Worm (Caenorhabditis elegans) whole organism, L2 larva: Measurements from ENCODE around the gene nhr-168.

Experiments
- C34F6.9 ChIP-seq: fragments of 150-350 bp; optimal IDR thresholded peaks from 2 replicates; lab custom pipeline; 2014; ENCODE audit warnings: missing biosample characterization, missing genetic modification characterization
- F13H6.1 ChIP-seq: sonication (generic microtip); optimal IDR thresholded peaks from 2 replicates; lab custom pipeline; 2016; ENCODE audit warnings: missing genetic modification characterization, missing compliant biosample characterization
- R02D3.7 ChIP-seq: fragments of 150-350 bp; optimal IDR thresholded peaks from 2 replicates; lab custom pipeline; 2014; ENCODE audit warnings: missing biosample characterization, missing genetic modification characterization
- Y55F3AM.14 ChIP-seq: fragments of 200-800 bp; sonication (Bioruptor generic); optimal IDR thresholded peaks from 2 replicates; lab custom pipeline; 2018; ENCODE audit warnings: mild to moderate bottlenecking, missing genetic modification characterization, missing compliant biosample characterization
- ZK546.5 ChIP-seq: sonication (generic microtip); optimal IDR thresholded peaks from 2 replicates; lab custom pipeline; 2017; ENCODE audit warnings: missing biosample characterization, missing genetic modification characterization
- alr-1 ChIP-seq: fragments of 150-350 bp; optimal IDR thresholded peaks from 2 replicates; lab custom pipeline; 2014; ENCODE audit warnings: missing biosample characterization, missing genetic modification characterization
- aly-2 ChIP-seq: fragments of 150-350 bp; optimal IDR thresholded peaks from 2 replicates; lab custom pipeline; 2014; ENCODE audit warnings: missing biosample characterization, missing genetic modification characterization
- blmp-1 ChIP-seq: sonication (generic microtip); optimal IDR thresholded peaks from 2 replicates; lab custom pipeline; 2017; ENCODE audit warnings: missing genetic modification characterization, mild to moderate bottlenecking, missing compliant biosample characterization, antibody characterized with exemption, moderate library complexity; ENCODE audit not compliant: insufficient read depth
- ceh-16 ChIP-seq: fragments of 150-350 bp; optimal IDR thresholded peaks from 2 replicates; lab custom pipeline; 2014; ENCODE audit warnings: missing biosample characterization, missing genetic modification characterization
- ceh-82 ChIP-seq: fragments of 150-350 bp; optimal IDR thresholded peaks from 2 replicates; lab custom pipeline; 2014; ENCODE audit warnings: missing biosample characterization, missing genetic modification characterization
- crh-2 ChIP-seq: sonication (generic microtip); optimal IDR thresholded peaks from 2 replicates; lab custom pipeline; 2017; ENCODE audit warnings: missing biosample characterization, missing genetic modification characterization
- dmd-4 ChIP-seq: sonication (generic microtip); optimal IDR thresholded peaks from 2 replicates; lab custom pipeline; 2017; ENCODE audit warnings: missing biosample characterization, missing genetic modification characterization
- egl-27 ChIP-seq: sonication (generic microtip); optimal IDR thresholded peaks from 3 replicates; lab custom pipeline; 2017; ENCODE audit warnings: missing biosample characterization, missing genetic modification reagents, missing genetic modification characterization
- elt-1 ChIP-seq: fragments of 150-350 bp; optimal IDR thresholded peaks from 2 replicates; lab custom pipeline; 2014; ENCODE audit warnings: missing biosample characterization, missing genetic modification characterization
- elt-3 ChIP-seq: sonication (generic microtip); optimal IDR thresholded peaks from 2 replicates; lab custom pipeline; 2017; ENCODE audit warnings: missing biosample characterization, missing genetic modification characterization
- fos-1 ChIP-seq: fragments of 150-350 bp; optimal IDR thresholded peaks from 2 replicates; lab custom pipeline; 2014; ENCODE audit warnings: missing biosample characterization, missing genetic modification characterization
- gmeb-1 ChIP-seq: fragments of 150-350 bp; optimal IDR thresholded peaks from 2 replicates; lab custom pipeline; 2014; ENCODE audit warnings: missing biosample characterization, missing genetic modification characterization
- lin-11 ChIP-seq: fragments of 150-350 bp; sonication (generic microtip); optimal IDR thresholded peaks from 2 replicates; lab custom pipeline; 2014; ENCODE audit warnings: missing biosample characterization, missing genetic modification characterization, inconsistent platforms, mixed read lengths
- lin-13 ChIP-seq: fragments of 150-350 bp; optimal IDR thresholded peaks from 2 replicates; lab custom pipeline; 2014; ENCODE audit warnings: missing biosample characterization, missing genetic modification reagents, missing genetic modification characterization
- lin-39 ChIP-seq: fragments of 150-350 bp; optimal IDR thresholded peaks from 2 replicates; lab custom pipeline; 2014; ENCODE audit warnings: missing biosample characterization, missing genetic modification reagents, missing genetic modification characterization
- lsy-2 ChIP-seq, 2 experiments: fragments of 150-350 bp in 1 of 2; sonication (generic microtip) in 1 of 2; optimal IDR thresholded peaks; 2 replicates each; lab custom pipeline; 2014 to 2017; ENCODE audit warnings: missing biosample characterization in 2 of 2, missing genetic modification characterization in 2 of 2
- mab-5 ChIP-seq: fragments of 150-350 bp; optimal IDR thresholded peaks from 2 replicates; lab custom pipeline; 2014; ENCODE audit warnings: missing biosample characterization, missing genetic modification characterization
- mbf-1 ChIP-seq: sonication (generic microtip); optimal IDR thresholded peaks from 2 replicates; lab custom pipeline; 2017; ENCODE audit warnings: missing biosample characterization, missing genetic modification characterization
- mdl-1 ChIP-seq, 2 experiments: fragments of 150-350 bp in 1 of 2; sonication (generic microtip) in 1 of 2; optimal IDR thresholded peaks; 2 replicates each; lab custom pipeline; 2017; ENCODE audit warnings: missing biosample characterization in 2 of 2, missing genetic modification characterization in 2 of 2
- nhr-10 ChIP-seq: sonication (generic microtip); optimal IDR thresholded peaks from 2 replicates; lab custom pipeline; 2017; ENCODE audit warnings: missing biosample characterization, missing genetic modification characterization
- nhr-11 ChIP-seq: fragments of 150-350 bp; optimal IDR thresholded peaks from 2 replicates; lab custom pipeline; 2014; ENCODE audit warnings: missing biosample characterization, missing genetic modification characterization
- nhr-12 ChIP-seq: fragments of 150-350 bp; optimal IDR thresholded peaks from 2 replicates; lab custom pipeline; 2014; ENCODE audit warnings: missing biosample characterization, missing genetic modification characterization
- nhr-129 ChIP-seq: fragments of 150-350 bp; optimal IDR thresholded peaks from 2 replicates; lab custom pipeline; 2014; ENCODE audit warnings: missing biosample characterization, missing genetic modification characterization
- nhr-23 ChIP-seq: fragments of 150-350 bp; optimal IDR thresholded peaks from 2 replicates; lab custom pipeline; 2014; ENCODE audit warnings: missing biosample characterization, missing genetic modification reagents, missing genetic modification characterization
- nhr-237 ChIP-seq: fragments of 150-350 bp; optimal IDR thresholded peaks from 2 replicates; lab custom pipeline; 2014; ENCODE audit warnings: missing biosample characterization, missing genetic modification characterization
- nhr-6 ChIP-seq: fragments of 150-350 bp; optimal IDR thresholded peaks from 2 replicates; lab custom pipeline; 2014; ENCODE audit warnings: missing biosample characterization, missing genetic modification characterization
- nhr-77 ChIP-seq: fragments of 150-350 bp; optimal IDR thresholded peaks from 2 replicates; lab custom pipeline; 2014; ENCODE audit warnings: missing biosample characterization, missing genetic modification characterization
- peb-1 ChIP-seq: fragments of 150-350 bp; optimal IDR thresholded peaks from 2 replicates; lab custom pipeline; 2014; ENCODE audit warnings: missing biosample characterization, missing genetic modification characterization
- sem-4 ChIP-seq: fragments of 150-350 bp; optimal IDR thresholded peaks from 2 replicates; lab custom pipeline; 2014; ENCODE audit warnings: missing biosample characterization, missing genetic modification reagents, missing genetic modification characterization
- skn-1 ChIP-seq: sonication (generic microtip); optimal IDR thresholded peaks from 2 replicates; lab custom pipeline; 2017; ENCODE audit warnings: missing biosample characterization, missing genetic modification characterization
- sma-3 ChIP-seq: sonication (generic microtip); optimal IDR thresholded peaks from 2 replicates; lab custom pipeline; 2016; ENCODE audit warnings: missing genetic modification reagents, missing genetic modification characterization, missing compliant biosample characterization
- sma-9 ChIP-seq, 2 experiments: fragments of 150-350 bp in 1 of 2; sonication (generic microtip) in 1 of 2; optimal IDR thresholded peaks; 2 replicates each; lab custom pipeline; 2014 to 2016; ENCODE audit warnings: missing genetic modification characterization in 2 of 2, mild to moderate bottlenecking in 1 of 2, missing biosample characterization in 1 of 2, missing compliant biosample characterization in 1 of 2, missing genetic modification reagents in 1 of 2, moderate library complexity in 1 of 2
- snpc-4 ChIP-seq: fragments of 150-350 bp; optimal IDR thresholded peaks from 2 replicates; lab custom pipeline; 2014; ENCODE audit warnings: missing biosample characterization, missing genetic modification characterization
- unc-39 ChIP-seq: fragments of 150-350 bp; optimal IDR thresholded peaks from 2 replicates; lab custom pipeline; 2014; ENCODE audit warnings: missing biosample characterization, missing genetic modification characterization
- unc-55 ChIP-seq: fragments of 150-350 bp; sonication (generic microtip); optimal IDR thresholded peaks from 3 replicates; lab custom pipeline; 2014; ENCODE audit warnings: missing biosample characterization, missing genetic modification reagents, missing genetic modification characterization
- zag-1 ChIP-seq: fragments of 150-350 bp; optimal IDR thresholded peaks from 2 replicates; lab custom pipeline; 2014; ENCODE audit warnings: missing biosample characterization, missing genetic modification characterization
- ztf-1 ChIP-seq: fragments of 200-800 bp; sonication (Bioruptor generic); conservative IDR thresholded peaks from 2 replicates; pipeline ENCODE4 v1.3.6; 2022; ENCODE audit warnings: missing genetic modification characterization, missing compliant biosample characterization
- ztf-11 ChIP-seq: sonication (generic microtip); optimal IDR thresholded peaks from 2 replicates; lab custom pipeline; 2017; ENCODE audit warnings: missing biosample characterization, missing genetic modification characterization

nhr-168 gene

DNA sequence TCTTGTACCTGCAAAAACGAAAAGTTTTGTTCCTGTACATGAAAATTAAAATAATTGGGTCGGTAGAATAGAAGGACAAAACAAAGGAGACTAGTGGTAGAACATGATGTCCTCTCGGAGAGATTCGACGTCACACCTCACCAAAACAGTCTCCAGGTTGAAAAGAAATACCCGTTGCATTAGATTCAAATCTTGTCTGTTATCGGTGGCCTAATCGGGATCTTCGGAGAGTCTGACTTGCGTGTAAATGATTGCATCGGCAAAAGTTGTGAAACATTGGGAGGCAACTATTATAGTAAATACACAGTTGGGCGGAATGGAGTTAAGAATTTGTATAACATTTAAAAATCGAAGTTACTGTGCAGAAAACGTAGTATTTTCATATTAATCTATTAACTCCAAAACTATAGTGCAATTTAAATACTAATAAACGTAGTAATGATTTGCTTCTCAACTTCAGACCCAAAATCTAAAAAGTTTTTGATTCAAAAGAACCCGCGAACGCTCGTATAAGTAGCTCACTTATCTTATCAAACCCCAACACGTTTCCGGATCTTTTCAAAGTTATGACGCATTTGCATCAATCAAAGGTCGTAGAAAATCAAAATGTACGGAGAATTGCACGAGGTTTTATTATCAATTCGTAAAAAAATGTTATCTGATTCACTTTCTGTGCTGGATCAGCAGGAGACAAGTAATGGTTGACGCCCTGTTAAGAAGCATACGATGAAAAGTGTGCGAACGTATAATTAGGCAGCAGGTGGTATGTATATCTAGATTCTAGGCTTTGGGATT lies at the start of gene nhr-168:
nhr-168 (minus strand) TSS at position 486 of the 795 bp plus-strand sequence.
- peak; percentile 66 for TF ChIP-seq ceh-16
- TF ChIP-seq fos-1: peak; percentile 65
- no peak for TF ChIP-seq ztf-11
- TF ChIP-seq sma-9 (GFP tag; optimal IDR thresholded peaks at IDR 0.05; lab: Kevin White, UChicago): peak; percentile 80
- TF ChIP-seq sma-9 (tag; optimal IDR thresholded peaks at IDR 0.05; lab: Kevin White, UChicago): no peak
- peak; percentile 80 for TF ChIP-seq nhr-23
- no peak for TF ChIP-seq lin-39 (tag; lab: Kevin White, UChicago)
- TF ChIP-seq blmp-1 (tag; lab: Kevin White, UChicago): no peak
- no peak for TF ChIP-seq nhr-237 (tag; lab: Kevin White, UChicago)
- TF ChIP-seq zag-1: no peak
- TF ChIP-seq nhr-77 (tag; lab: Kevin White, UChicago): no peak
- TF ChIP-seq egl-27: no peak
- no peak for TF ChIP-seq gmeb-1 (tag; lab: Kevin White, UChicago)
- peak; percentile 92 for TF ChIP-seq elt-1 (tag; lab: Kevin White, UChicago)

- TF ChIP-seq sem-4 (tag; lab: Kevin White, UChicago) (no peak), nhr-10 (tag; lab: Kevin White, UChicago) (no peak), skn-1 (tag; lab: Kevin White, UChicago) (peak; percentile 23), elt-3 (tag; lab: Kevin White, UChicago) (no peak), ztf-1 (GFP tag; lab: Robert Waterston, UW) (no peak), dmd-4 (tag; lab: Kevin White, UChicago) (no peak), zag-1 (no peak), snpc-4 (no peak), nhr-6 (tag; lab: Kevin White, UChicago) (no peak), lin-13 (GFP tag; lab: Kevin White, UChicago) (no peak), lin-39 (tag; lab: Kevin White, UChicago) (no peak), crh-2 (peak; percentile 21), gmeb-1 (tag; lab: Kevin White, UChicago) (peak; percentile 12), nhr-11 (tag; lab: Kevin White, UChicago) (no peak), ztf-11 (no peak), F13H6.1 (tag; lab: Kevin White, UChicago) (no peak), elt-1 (tag; lab: Kevin White, UChicago) (no peak), peb-1 (tag; lab: Kevin White, UChicago) (no peak), unc-55 (no peak), nhr-129 (tag; lab: Kevin White, UChicago) (no peak), fos-1 (peak; percentile 70), C34F6.9 (tag; lab: Kevin White, UChicago) (no peak), ceh-16 (no peak), Y55F3AM.14 (GFP tag; lab: Kevin White, UChicago) (no peak), unc-39 (no peak)
Measured at ce11 chrV:13380980-13381379, 47.3 kb upstream of the nhr-168 start, which contains the start of gene cpz-2. Gene cpz-2, plus strand, starts transcription at chrV:13381189.

- TF ChIP-seq dmd-4 (tag; lab: Kevin White, UChicago) (no peak), sma-3 (GFP tag; lab: Kevin White, UChicago) (peak; percentile 84), lsy-2 (tag; optimal IDR thresholded peaks at IDR 0.05; lab: Kevin White, UChicago) (peak in 1 of 2 experiments; percentile 28), mab-5 (no peak), nhr-12 (tag; lab: Kevin White, UChicago) (no peak), lin-11 (tag; lab: Kevin White, UChicago) (no peak), nhr-77 (tag; lab: Kevin White, UChicago) (no peak), ceh-16 (peak; percentile 68), Y55F3AM.14 (GFP tag; lab: Kevin White, UChicago) (peak; percentile 0), sma-9 (GFP tag; optimal IDR thresholded peaks at IDR 0.05; lab: Kevin White, UChicago) (peak; percentile 90), sma-9 (tag; optimal IDR thresholded peaks at IDR 0.05; lab: Kevin White, UChicago) (no peak), lin-39 (tag; lab: Kevin White, UChicago) (no peak), zag-1 (no peak), R02D3.7 (tag; lab: Kevin White, UChicago) (no peak), fos-1 (peak; percentile 45), skn-1 (tag; lab: Kevin White, UChicago) (no peak), snpc-4 (no peak), ceh-82 (tag; lab: Kevin White, UChicago) (no peak), nhr-11 (tag; lab: Kevin White, UChicago) (no peak), unc-39 (no peak), peb-1 (tag; lab: Kevin White, UChicago) (no peak), ztf-11 (no peak), crh-2 (peak; percentile 73), ZK546.5 (no peak), alr-1 (no peak), nhr-129 (tag; lab: Kevin White, UChicago) (peak; percentile 65), F13H6.1 (tag; lab: Kevin White, UChicago) (peak; percentile 36), nhr-237 (tag; lab: Kevin White, UChicago) (no peak), sem-4 (tag; lab: Kevin White, UChicago) (peak; percentile 31), nhr-23 (no peak), elt-3 (tag; lab: Kevin White, UChicago) (no peak), aly-2 (tag; lab: Kevin White, UChicago) (no peak), ztf-1 (GFP tag; lab: Robert Waterston, UW) (no peak), elt-1 (tag; lab: Kevin White, UChicago) (no peak), nhr-6 (tag; lab: Kevin White, UChicago) (no peak), gmeb-1 (tag; lab: Kevin White, UChicago) (peak; percentile 67), mbf-1 (tag; lab: Kevin White, UChicago) (no peak), blmp-1 (tag; lab: Kevin White, UChicago) (peak; percentile 77), mdl-1 (tag; optimal IDR thresholded peaks at IDR 0.05; lab: Kevin White, UChicago) (peak; percentile 36 to 59)
Measured at ce11 chrV:13380178-13380577, 46.5 kb upstream of the nhr-168 start, which contains the start of gene ifbp-1. Gene ifbp-1, minus strand, starts transcription at chrV:13380262.
